Fruit fly (Drosophila melanogaster) whole organism, embryonic: ENCODE data around the gene Traf-like.
A peak's percentile ranks its signal among the peaks of the same experiment; 100 is the strongest.

Experiments
- Abd-B ChIP-seq: fragments of 200-800 bp; sonication (Bioruptor generic); optimal IDR thresholded peaks from 2 replicates; lab custom pipeline; 2018; ENCODE audit warnings: missing biosample characterization, mild to moderate bottlenecking, missing genetic modification characterization, moderate library complexity
- Asciz ChIP-seq: fragments of 200-800 bp; sonication (Bioruptor generic); optimal IDR thresholded peaks from 2 replicates; lab custom pipeline; 2017; ENCODE audit warnings: missing biosample characterization, mild to moderate bottlenecking, missing genetic modification characterization, missing genetic modification reagents
- Awh ChIP-seq: fragments of 200-800 bp; sonication (Bioruptor generic); IDR thresholded peaks from 2 replicates; pipeline ENCODE4, ENCODE4 v1.3.6; 2022; ENCODE audit warnings: missing biosample characterization, missing genetic modification characterization
- BEAF-32 ChIP-seq: fragments of 200-800 bp; sonication (Bioruptor generic); optimal IDR thresholded peaks from 3 replicates; lab custom pipeline; 2017; ENCODE audit warnings: missing biosample characterization, missing genetic modification characterization, mild to moderate bottlenecking, moderate library complexity, missing genetic modification reagents
- Blimp-1 ChIP-seq: fragments of 200-800 bp; sonication (Bioruptor generic); optimal IDR thresholded peaks from 3 replicates; lab custom pipeline; 2018; ENCODE audit warnings: missing biosample characterization, missing genetic modification characterization, mild to moderate bottlenecking, moderate library complexity, missing genetic modification reagents
- BtbVII ChIP-seq: fragments of 200-800 bp; sonication (Bioruptor generic); optimal IDR thresholded peaks from 3 replicates; lab custom pipeline; 2017; ENCODE audit warnings: missing biosample characterization, mild to moderate bottlenecking, missing genetic modification characterization
- CG12391 ChIP-seq: fragments of 200-800 bp; sonication (Bioruptor generic); optimal IDR thresholded peaks from 3 replicates; lab custom pipeline; 2018; ENCODE audit warnings: missing biosample characterization, mild to moderate bottlenecking, missing genetic modification characterization, moderate library complexity
- CG2712 ChIP-seq: fragments of 200-800 bp; optimal IDR thresholded peaks from 3 replicates; lab custom pipeline; 2019; ENCODE audit warnings: missing biosample characterization, mild to moderate bottlenecking, missing genetic modification characterization, moderate library complexity
- CG32767 ChIP-seq: fragments of 200-800 bp; sonication (Bioruptor generic); IDR thresholded peaks from 2 replicates; pipeline ENCODE4 v1.3.6; 2022; ENCODE audit warnings: missing biosample characterization, missing genetic modification characterization
- CG3407 ChIP-seq: fragments of 200-800 bp; sonication (Bioruptor generic); optimal IDR thresholded peaks from 2 replicates; lab custom pipeline; 2018; ENCODE audit warnings: missing biosample characterization, mild to moderate bottlenecking, missing genetic modification characterization
- CG3995 ChIP-seq: fragments of 200-800 bp; sonication (Bioruptor generic); optimal IDR thresholded peaks from 3 replicates; lab custom pipeline; 2016; ENCODE audit warnings: missing biosample characterization, missing genetic modification characterization
- CG4707 ChIP-seq: fragments of 200-800 bp; sonication (Bioruptor generic); optimal IDR thresholded peaks from 2 replicates; lab custom pipeline; 2018; ENCODE audit warnings: missing biosample characterization, mild to moderate bottlenecking, missing genetic modification characterization, moderate library complexity
- CG6689 ChIP-seq: fragments of 200-800 bp; sonication (Bioruptor generic); IDR thresholded peaks from 2 replicates; pipeline ENCODE4 v1.3.6; 2022; ENCODE audit warnings: missing biosample characterization, missing genetic modification characterization
- CG6813 ChIP-seq: fragments of 200-800 bp; sonication (Bioruptor generic); optimal IDR thresholded peaks from 2 replicates; lab custom pipeline; 2017; ENCODE audit warnings: missing biosample characterization, missing genetic modification characterization, mild to moderate bottlenecking, moderate library complexity, missing genetic modification reagents
- CG6854 ChIP-seq: fragments of 200-800 bp; sonication (Bioruptor generic); optimal IDR thresholded peaks from 3 replicates; lab custom pipeline; 2017; ENCODE audit warnings: missing biosample characterization, mild to moderate bottlenecking, missing genetic modification characterization
- CG7987 ChIP-seq: fragments of 200-800 bp; sonication (Bioruptor generic); optimal IDR thresholded peaks from 2 replicates; lab custom pipeline; 2018; ENCODE audit warnings: missing biosample characterization, mild to moderate bottlenecking, missing genetic modification characterization, moderate library complexity
- Dfd ChIP-seq, 2 experiments: fragments of >200 bp; optimal IDR thresholded peaks; 2 replicates each; lab custom pipeline; 2017; ENCODE audit warnings: missing biosample characterization in 2 of 2, missing genetic modification characterization in 2 of 2
- Dp ChIP-seq: fragments of 200-800 bp; sonication (Bioruptor generic); optimal IDR thresholded peaks from 2 replicates; lab custom pipeline; 2018; ENCODE audit warnings: missing biosample characterization, mild to moderate bottlenecking, missing genetic modification characterization, moderate library complexity
- Eip74EF ChIP-seq, 2 experiments: fragments of 200-800 bp in 1 of 2; fragments of >200 bp in 1 of 2; sonication (Bioruptor generic) in 1 of 2; optimal IDR thresholded peaks; 2 replicates each; lab custom pipeline; 2017 to 2019; ENCODE audit warnings: missing biosample characterization in 2 of 2, missing genetic modification characterization in 2 of 2, mild to moderate bottlenecking in 1 of 2, moderate library complexity in 1 of 2
- Fer1 ChIP-seq: fragments of 200-800 bp; sonication (Bioruptor generic); optimal IDR thresholded peaks from 2 replicates; lab custom pipeline; 2017; ENCODE audit warnings: missing biosample characterization, mild to moderate bottlenecking, missing genetic modification characterization
- HHEX ChIP-seq: fragments of 200-800 bp; sonication (Bioruptor generic); optimal IDR thresholded peaks from 3 replicates; lab custom pipeline; 2017; ENCODE audit warnings: missing biosample characterization, mild to moderate bottlenecking, missing genetic modification characterization, missing genetic modification reagents
- Hmr ChIP-seq: fragments of 200-800 bp; sonication (Bioruptor generic); optimal IDR thresholded peaks from 3 replicates; lab custom pipeline; 2017; ENCODE audit warnings: mild to moderate bottlenecking, missing biosample characterization, missing genetic modification reagents, missing genetic modification characterization
- MESR4 ChIP-seq: fragments of 200-800 bp; sonication (Bioruptor generic); optimal IDR thresholded peaks from 2 replicates; lab custom pipeline; 2018; ENCODE audit warnings: missing biosample characterization, mild to moderate bottlenecking, missing genetic modification characterization, moderate library complexity
- Med ChIP-seq: fragments of 200-800 bp; sonication (Bioruptor generic); peaks from one replicate; lab custom pipeline; 2016; ENCODE audit warnings: missing biosample characterization, missing genetic modification characterization, mild to moderate bottlenecking, inconsistent platforms, moderate library complexity
- NC2α ChIP-seq: fragments of 200-800 bp; sonication (Bioruptor generic); optimal IDR thresholded peaks from 2 replicates; lab custom pipeline; 2016; ENCODE audit warnings: missing biosample characterization, missing genetic modification characterization
- Opbp ChIP-seq: fragments of 200-800 bp; sonication (Bioruptor generic); IDR thresholded peaks from 3 replicates; pipeline ENCODE4 v1.3.6; 2022; ENCODE audit warnings: missing biosample characterization, missing genetic modification characterization; ENCODE audit not compliant: partially characterized antibody
- Poxn ChIP-seq: fragments of 200-800 bp; sonication (Bioruptor generic); IDR thresholded peaks from 2 replicates; pipeline ENCODE4 v1.3.6; 2022; ENCODE audit warnings: missing biosample characterization, missing genetic modification characterization
- Ptx1 ChIP-seq: fragments of 200-800 bp; sonication (Bioruptor generic); IDR thresholded peaks from 2 replicates; pipeline ENCODE4 v1.3.6; 2022; ENCODE audit warnings: missing biosample characterization, missing genetic modification characterization
- Scr ChIP-seq: fragments of 200-800 bp; sonication (Bioruptor generic); IDR thresholded peaks from 2 replicates; pipeline ENCODE4 v1.3.6; 2022; ENCODE audit warnings: missing biosample characterization, missing genetic modification characterization; ENCODE audit not compliant: partially characterized antibody
- Sin3A ChIP-seq: fragments of >200 bp; optimal IDR thresholded peaks from 2 replicates; lab custom pipeline; 2018
- Sox100B ChIP-seq: fragments of 200-800 bp; sonication (Bioruptor generic); optimal IDR thresholded peaks from 3 replicates; lab custom pipeline; 2018; ENCODE audit warnings: missing biosample characterization, mild to moderate bottlenecking, missing genetic modification characterization
- Xbp1 ChIP-seq: fragments of 200-800 bp; sonication (Bioruptor generic); optimal IDR thresholded peaks from 3 replicates; lab custom pipeline; 2016; ENCODE audit warnings: missing biosample characterization, mild to moderate bottlenecking, missing genetic modification characterization
- dmrt99B ChIP-seq: fragments of 200-800 bp; sonication (Bioruptor generic); optimal IDR thresholded peaks from 2 replicates; lab custom pipeline; 2018; ENCODE audit warnings: missing biosample characterization, mild to moderate bottlenecking, missing genetic modification characterization, moderate library complexity
- dysf ChIP-seq: fragments of 200-800 bp; sonication (Bioruptor generic); IDR thresholded peaks from 3 replicates; pipeline ENCODE4 v1.3.6; 2022; ENCODE audit warnings: missing biosample characterization, missing genetic modification characterization
- ems ChIP-seq: fragments of 200-800 bp; sonication (Bioruptor generic); optimal IDR thresholded peaks from 3 replicates; lab custom pipeline; 2016; ENCODE audit warnings: missing biosample characterization, missing genetic modification characterization
- hb ChIP-seq: fragments of 200-800 bp; sonication (Bioruptor generic); IDR thresholded peaks from 3 replicates; pipeline ENCODE4 v1.3.6; 2022; ENCODE audit warnings: missing biosample characterization, missing genetic modification characterization; ENCODE audit not compliant: partially characterized antibody
- jigr1 ChIP-seq: fragments of 200-800 bp; sonication (Bioruptor generic); IDR thresholded peaks from 3 replicates; pipeline ENCODE4 v1.3.6; 2022; ENCODE audit warnings: missing biosample characterization, missing genetic modification characterization
- lab ChIP-seq: fragments of 200-800 bp; sonication (Bioruptor generic); optimal IDR thresholded peaks from 3 replicates; lab custom pipeline; 2017; ENCODE audit warnings: missing biosample characterization, missing genetic modification characterization, mild to moderate bottlenecking, moderate library complexity, missing genetic modification reagents
- mld ChIP-seq: fragments of 200-800 bp; sonication (Bioruptor generic); IDR thresholded peaks from 3 replicates; pipeline ENCODE4 v1.3.6; 2022; ENCODE audit warnings: missing biosample characterization, missing genetic modification characterization; ENCODE audit not compliant: partially characterized antibody
- nom ChIP-seq: fragments of 200-800 bp; sonication (Bioruptor generic); optimal IDR thresholded peaks from 2 replicates; lab custom pipeline; 2017; ENCODE audit warnings: missing biosample characterization, missing genetic modification characterization, mild to moderate bottlenecking, moderate library complexity, missing genetic modification reagents
- run ChIP-seq: fragments of 200-800 bp; sonication (Bioruptor generic); optimal IDR thresholded peaks from 3 replicates; lab custom pipeline; 2018; ENCODE audit warnings: missing biosample characterization, mild to moderate bottlenecking, missing genetic modification characterization
- sens ChIP-seq: fragments of 200-800 bp; sonication (Bioruptor generic); peaks from one replicate; lab custom pipeline; 2016; ENCODE audit warnings: missing biosample characterization, missing genetic modification characterization
- sna ChIP-seq: fragments of 200-800 bp; sonication (Bioruptor generic); IDR thresholded peaks from 2 replicates; pipeline ENCODE4 v1.3.6; 2022; ENCODE audit warnings: missing biosample characterization, missing genetic modification characterization; ENCODE audit not compliant: partially characterized antibody
- sob ChIP-seq: fragments of 200-800 bp; sonication (Bioruptor generic); IDR thresholded peaks from 2 replicates; pipeline ENCODE4 v1.3.6; 2022; ENCODE audit warnings: missing biosample characterization, missing genetic modification characterization
- sr ChIP-seq: fragments of 200-800 bp; sonication (Bioruptor generic); IDR thresholded peaks from 3 replicates; pipeline ENCODE4 v1.3.6; 2022; ENCODE audit warnings: missing biosample characterization, missing genetic modification characterization
- unc-4 ChIP-seq: fragments of 200-800 bp; sonication (Bioruptor generic); IDR thresholded peaks from 2 replicates; pipeline ENCODE4 v1.3.6; 2022; ENCODE audit warnings: missing biosample characterization, missing genetic modification characterization; ENCODE audit not compliant: partially characterized antibody
- yki ChIP-seq: fragments of >200 bp; optimal IDR thresholded peaks from 3 replicates; lab custom pipeline; 2018
- z ChIP-seq: fragments of 200-800 bp; sonication (Bioruptor generic); IDR thresholded peaks from 3 replicates; pipeline ENCODE4 v1.3.6; 2022; ENCODE audit warnings: missing biosample characterization, missing genetic modification characterization
- zen2 ChIP-seq: fragments of 200-800 bp; sonication (Bioruptor generic); IDR thresholded peaks from 3 replicates; pipeline ENCODE4 v1.3.6; 2022; ENCODE audit warnings: missing biosample characterization, missing genetic modification characterization; ENCODE audit not compliant: partially characterized antibody

Gene Traf-like

DNA sequence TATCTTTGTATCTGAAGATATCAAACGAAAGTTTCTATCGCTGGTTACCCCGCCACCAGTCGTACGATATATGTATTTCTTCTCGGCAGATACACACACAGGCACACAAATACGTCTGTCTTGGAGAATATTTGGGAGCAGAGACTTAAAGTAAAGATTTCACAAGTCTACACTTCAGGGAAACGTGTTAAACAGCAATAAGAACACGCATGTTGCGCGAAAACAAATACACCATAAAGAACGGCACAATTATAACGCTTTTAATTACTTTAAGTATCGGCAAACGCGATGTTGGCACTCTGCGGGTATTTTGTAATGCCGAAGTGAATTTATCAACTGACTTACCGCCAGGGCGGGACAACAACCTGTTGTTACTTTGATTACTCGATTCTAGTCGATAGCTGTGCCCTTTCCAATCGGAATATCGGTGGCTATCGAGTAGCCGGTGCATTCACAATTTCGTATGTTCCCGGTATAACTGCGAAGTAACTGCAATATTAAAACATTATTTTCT, 7.1 kb downstream of the Traf-like start, which contains the start of gene AnxB11 (continued):
- no peak for TF ChIP-seq CG6689
- no peak for TF ChIP-seq CG7987
- no peak for TF ChIP-seq dysf
- TF ChIP-seq Dfd (GFP tag; optimal IDR thresholded peaks at IDR 0.05; lab: Kevin White, UChicago): no peak
- TF ChIP-seq CG3995 (GFP tag; lab: Kevin White, UChicago): peak; percentile 26
- peak in 1 of 2 experiments; percentile 20 for TF ChIP-seq Eip74EF (GFP tag; optimal IDR thresholded peaks at IDR 0.05; lab: Kevin White, UChicago)
- TF ChIP-seq HHEX (GFP tag; lab: Kevin White, UChicago): no peak
- TF ChIP-seq hb: peak; percentile 42; the same call in 2 of the 3 replicates
- no peak for TF ChIP-seq unc-4
- TF ChIP-seq Asciz (GFP tag; lab: Kevin White, UChicago): no peak
- TF ChIP-seq CG2712 (tag; lab: Kevin White, UChicago): peak; percentile 23
- no peak for TF ChIP-seq CG6813 (GFP tag; lab: Kevin White, UChicago)
- no peak for TF ChIP-seq run (tag; lab: Kevin White, UChicago)
- no peak for TF ChIP-seq CG4707
- no peak for TF ChIP-seq sens (GFP tag; lab: Kevin White, UChicago)
- TF ChIP-seq Blimp-1 (GFP tag; lab: Kevin White, UChicago): peak; percentile 22
- no peak for TF ChIP-seq nom (GFP tag; lab: Kevin White, UChicago)
- peak; percentile 29 for TF ChIP-seq Sin3A (lab: Kevin White, UChicago)
- TF ChIP-seq BEAF-32: no peak
- no peak for TF ChIP-seq Ptx1 (GFP tag; lab: Robert Waterston, UW)
- TF ChIP-seq lab (GFP tag; lab: Kevin White, UChicago): peak; percentile 17
- no peak for TF ChIP-seq Abd-B (GFP tag; lab: Kevin White, UChicago)
- TF ChIP-seq Hmr (GFP tag; lab: Kevin White, UChicago): no peak
- TF ChIP-seq CG6854 (GFP tag; lab: Kevin White, UChicago): no peak
- no peak; the same call in 1 of the 2 replicates for TF ChIP-seq sna (GFP tag; lab: Robert Waterston, UW)
- TF ChIP-seq Scr (GFP tag; lab: Robert Waterston, UW): 0 out of 2 replicates have a peak, but pooled peaks have one; percentile 48
- no peak for TF ChIP-seq z (GFP tag; lab: Robert Waterston, UW)
- no peak for TF ChIP-seq jigr1 (GFP tag; lab: Robert Waterston, UW)
- TF ChIP-seq Med (GFP tag; lab: Kevin White, UChicago): peak; percentile 76
- no peak for TF ChIP-seq CG3407 (GFP tag; lab: Kevin White, UChicago)
- TF ChIP-seq Fer1 (GFP tag; lab: Kevin White, UChicago): peak; percentile 29
- TF ChIP-seq zen2 (GFP tag; lab: Robert Waterston, UW): peak; percentile 37; the same call in 1 of the 3 replicates
- TF ChIP-seq Sox100B (GFP tag; lab: Kevin White, UChicago): no peak
- no peak for TF ChIP-seq dmrt99B
- TF ChIP-seq CG12391 (tag; lab: Kevin White, UChicago): no peak
- no peak for TF ChIP-seq Poxn (GFP tag; lab: Robert Waterston, UW)
- peak; percentile 70 for TF ChIP-seq Dp (GFP tag; lab: Kevin White, UChicago)
- no peak for TF ChIP-seq Xbp1
- no peak for TF ChIP-seq NC2α (GFP tag; lab: Kevin White, UChicago)
- no peak for TF ChIP-seq ems (GFP tag; lab: Kevin White, UChicago)
- TF ChIP-seq Awh (GFP tag; lab: Robert Waterston, UW): 0 out of 2 replicates have a peak, but pooled peaks have one; percentile 7
- no peak for TF ChIP-seq BtbVII (GFP tag; lab: Kevin White, UChicago)
- TF ChIP-seq CG32767 (GFP tag; lab: Robert Waterston, UW): peak; percentile 52; the same call in 1 of the 2 replicates
- TF ChIP-seq Opbp (GFP tag; lab: Robert Waterston, UW): peak; percentile 74; the same call in 2 of the 3 replicates
- no peak for TF ChIP-seq yki (lab: Kevin White, UChicago)
- peak; percentile 53 for TF ChIP-seq MESR4 (GFP tag; lab: Kevin White, UChicago)
- peak; percentile 26; the same call in 1 of the 2 replicates for TF ChIP-seq sob
- no peak for TF ChIP-seq sr (GFP tag; lab: Robert Waterston, UW)
- peak; percentile 66; the same call in 2 of the 3 replicates for TF ChIP-seq mld (GFP tag; lab: Robert Waterston, UW)
